Worm (Caenorhabditis elegans): ENCODE measurements around the gene ZC190.7.

- no peak for TF ChIP-seq ceh-28 (tag; optimal IDR thresholded peaks at IDR 0.05)
- TF ChIP-seq nhr-10 (tag; optimal IDR thresholded peaks at IDR 0.05), result no peak
- no peak for TF ChIP-seq snpc-4 (tag; optimal IDR thresholded peaks at IDR 0.05)
- TF ChIP-seq ztf-11 (tag; optimal IDR thresholded peaks at IDR 0.05), result no peak
- no peak for TF ChIP-seq unc-62 (GFP tag; optimal IDR thresholded peaks at IDR 0.05 in 1 of 2)
- TF ChIP-seq unc-62 (tag; optimal IDR thresholded peaks at IDR 0.05), result no peak
Observed at ce11 chrV:8650365-8650764, 36.3 kb downstream of the ZC190.7 start.

Measured in whole organism, L4 larva.